Fruit fly (Drosophila melanogaster): Measurements from ENCODE around the gene Spn28Da.

dm6 chr2L:7923636-7924301 is 34.8 kb upstream of the Spn28Da start:
- TF ChIP-seq Rfx (GFP tag; IDR thresholded peaks at IDR 0.05) (no peak), Hr39 (optimal IDR thresholded peaks at IDR 0.05) (peak; percentile 54), sna (GFP tag; IDR thresholded peaks at IDR 0.05; ENCODE audit: partially characterized antibody) (no peak), ken (GFP tag; IDR thresholded peaks at IDR 0.05) (no peak), bsh (GFP tag; optimal IDR thresholded peaks at IDR 0.05) (no peak), esg (GFP tag; conservative IDR thresholded peaks at IDR 0.05) (no peak), ci (GFP tag; IDR thresholded peaks at IDR 0.05) (0 out of 3 replicates have a peak, but pooled peaks have one; percentile 18)

All from whole organism, embryonic.